Worm (Caenorhabditis elegans) whole organism, L4 larva: ENCODE results near the gene dnc-1.

Source experiments
- F26F4.8 ChIP-seq: fragments of 200-800 bp; sonication (Bioruptor generic); conservative IDR thresholded peaks from 2 replicates; pipeline ENCODE4 v1.3.6; 2022; ENCODE audit warnings: missing genetic modification characterization, missing compliant biosample characterization
- R02D3.7 ChIP-seq: fragments of 150-350 bp; sonication (generic microtip); optimal IDR thresholded peaks from 3 replicates; lab custom pipeline; 2014; ENCODE audit warnings: missing biosample characterization, missing genetic modification characterization
- T26A8.4 ChIP-seq: fragments of 200-800 bp; sonication (Bioruptor generic); IDR thresholded peaks from 2 replicates; pipeline ENCODE4 v1.3.6; 2022; ENCODE audit warnings: missing genetic modification characterization, missing compliant biosample characterization
- Y105C5A.15 ChIP-seq: fragments of 200-800 bp; sonication (Bioruptor generic); IDR thresholded peaks from 2 replicates; pipeline ENCODE4 v1.3.6; 2022; ENCODE audit warnings: missing genetic modification characterization, missing compliant biosample characterization
- ZK546.5 ChIP-seq, 2 experiments: sonication (generic microtip); optimal IDR thresholded peaks; 2 replicates each; lab custom pipeline; 2017; ENCODE audit warnings: missing biosample characterization in 2 of 2, missing genetic modification characterization in 2 of 2
- aly-2 ChIP-seq: sonication (generic microtip); optimal IDR thresholded peaks from 2 replicates; lab custom pipeline; 2018; ENCODE audit warnings: missing biosample characterization, missing genetic modification characterization
- arid-1 ChIP-seq: fragments of 200-800 bp; sonication (Bioruptor generic); conservative IDR thresholded peaks from 2 replicates; pipeline ENCODE4 v1.3.6; 2022; ENCODE audit warnings: missing genetic modification reagents, missing genetic modification characterization, missing compliant biosample characterization
- ceh-20 ChIP-seq: fragments of 200-800 bp; sonication (Bioruptor generic); IDR thresholded peaks from 2 replicates; pipeline ENCODE4 v1.3.6; 2022; ENCODE audit warnings: missing genetic modification reagents, missing genetic modification characterization, missing compliant biosample characterization
- ceh-44 ChIP-seq: fragments of 200-800 bp; sonication (Bioruptor generic); IDR thresholded peaks from 2 replicates; pipeline ENCODE4 v1.3.6; 2022; ENCODE audit warnings: missing genetic modification reagents, missing genetic modification characterization, missing compliant biosample characterization
- ceh-82 ChIP-seq: sonication (generic microtip); optimal IDR thresholded peaks from 2 replicates; lab custom pipeline; 2017; ENCODE audit warnings: missing biosample characterization, missing genetic modification characterization
- cey-2 ChIP-seq: sonication (generic microtip); optimal IDR thresholded peaks from 3 replicates; lab custom pipeline; 2017; ENCODE audit warnings: missing genetic modification characterization, mild to moderate bottlenecking, missing compliant biosample characterization, antibody characterized with exemption, borderline replicate concordance; ENCODE audit not compliant: insufficient read depth
- daf-12 ChIP-seq: fragments of 150-350 bp; optimal IDR thresholded peaks from 2 replicates; lab custom pipeline; 2014; ENCODE audit warnings: missing biosample characterization, missing genetic modification reagents, missing genetic modification characterization
- daf-8 ChIP-seq: fragments of 200-800 bp; sonication (Bioruptor generic); IDR thresholded peaks from 2 replicates; pipeline ENCODE4 v1.3.6; 2022; ENCODE audit warnings: missing genetic modification characterization, missing compliant biosample characterization
- dmd-8 ChIP-seq: fragments of 200-800 bp; sonication (Bioruptor generic); IDR thresholded peaks from 2 replicates; pipeline ENCODE4 v1.3.6; 2022; ENCODE audit warnings: missing genetic modification characterization, missing compliant biosample characterization
- dmd-9 ChIP-seq: fragments of 200-800 bp; sonication (Bioruptor generic); IDR thresholded peaks from 2 replicates; pipeline ENCODE4 v1.3.6; 2022; ENCODE audit warnings: missing genetic modification reagents, missing genetic modification characterization, missing compliant biosample characterization
- dpl-1 ChIP-seq: fragments of 150-350 bp; optimal IDR thresholded peaks from 2 replicates; lab custom pipeline; 2014; ENCODE audit warnings: missing biosample characterization, missing genetic modification reagents, missing genetic modification characterization
- duxl-1 ChIP-seq: sonication (generic microtip); optimal IDR thresholded peaks from 2 replicates; lab custom pipeline; 2016; ENCODE audit warnings: mild to moderate bottlenecking, missing genetic modification characterization, moderate library complexity, missing compliant biosample characterization; ENCODE audit not compliant: poor library complexity
- fkh-10 ChIP-seq: fragments of 150-350 bp; optimal IDR thresholded peaks from 2 replicates; lab custom pipeline; 2014; ENCODE audit warnings: missing biosample characterization, missing genetic modification reagents, missing genetic modification characterization
- fos-1 ChIP-seq: fragments of 150-350 bp; optimal IDR thresholded peaks from 2 replicates; lab custom pipeline; 2014; ENCODE audit warnings: missing biosample characterization, missing genetic modification characterization
- hlh-30 ChIP-seq: sonication (generic microtip); optimal IDR thresholded peaks from 2 replicates; lab custom pipeline; 2017; ENCODE audit warnings: antibody characterized with exemption, mild to moderate bottlenecking, missing genetic modification characterization, missing compliant biosample characterization; ENCODE audit not compliant: insufficient read depth
- hmg-1.1 ChIP-seq: fragments of 200-800 bp; sonication (Bioruptor generic); IDR thresholded peaks from 2 replicates; pipeline ENCODE4 v1.3.6; 2022; ENCODE audit warnings: missing genetic modification reagents, missing genetic modification characterization, missing compliant biosample characterization
- jun-1 ChIP-seq: fragments of 150-350 bp; optimal IDR thresholded peaks from 2 replicates; lab custom pipeline; 2014; ENCODE audit warnings: missing biosample characterization, missing genetic modification reagents, missing genetic modification characterization
- lim-7 ChIP-seq: fragments of 200-800 bp; sonication (Bioruptor generic); IDR thresholded peaks from 2 replicates; pipeline ENCODE4 v1.3.6; 2022; ENCODE audit warnings: missing genetic modification characterization, missing compliant biosample characterization
- lin-1 ChIP-seq: fragments of 200-800 bp; sonication (Bioruptor generic); IDR thresholded peaks from 2 replicates; pipeline ENCODE4 v1.3.6; 2022; ENCODE audit warnings: missing genetic modification reagents, missing genetic modification characterization, missing compliant biosample characterization
- lin-29 ChIP-seq: fragments of 200-800 bp; sonication (Bioruptor generic); IDR thresholded peaks from 2 replicates; pipeline ENCODE4 v1.3.6; 2022; ENCODE audit warnings: missing genetic modification reagents, missing genetic modification characterization, missing compliant biosample characterization
- lin-38 ChIP-seq: fragments of 200-800 bp; sonication (Bioruptor generic); IDR thresholded peaks from 2 replicates; pipeline ENCODE4 v1.3.6; 2022; ENCODE audit warnings: missing genetic modification reagents, missing genetic modification characterization, missing compliant biosample characterization
- madf-9 ChIP-seq: fragments of 200-800 bp; sonication (Bioruptor generic); conservative IDR thresholded peaks from 2 replicates; pipeline ENCODE4 v1.3.6; 2022; ENCODE audit warnings: missing genetic modification reagents, missing genetic modification characterization, missing compliant biosample characterization
- mxl-2 ChIP-seq: fragments of 200-800 bp; sonication (Bioruptor generic); conservative IDR thresholded peaks from 2 replicates; pipeline ENCODE4 v1.3.6; 2022; ENCODE audit warnings: missing genetic modification reagents, missing genetic modification characterization, missing compliant biosample characterization
- nhr-10 ChIP-seq: fragments of 150-350 bp; optimal IDR thresholded peaks from 2 replicates; lab custom pipeline; 2014; ENCODE audit warnings: missing biosample characterization, missing genetic modification characterization
- nhr-102 ChIP-seq: sonication (generic microtip); optimal IDR thresholded peaks from 2 replicates; lab custom pipeline; 2016; ENCODE audit warnings: mild to moderate bottlenecking, missing genetic modification characterization, moderate library complexity, missing compliant biosample characterization
- nhr-11 ChIP-seq: fragments of 150-350 bp; optimal IDR thresholded peaks from 2 replicates; lab custom pipeline; 2014; ENCODE audit warnings: missing biosample characterization, missing genetic modification characterization
- nhr-237 ChIP-seq: sonication (generic microtip); optimal IDR thresholded peaks from 2 replicates; lab custom pipeline; 2017; ENCODE audit warnings: missing biosample characterization, missing genetic modification characterization
- nhr-41 ChIP-seq: fragments of 200-800 bp; sonication (Bioruptor generic); IDR thresholded peaks from 2 replicates; pipeline ENCODE4 v1.3.6; 2022; ENCODE audit warnings: missing genetic modification reagents, missing genetic modification characterization, missing compliant biosample characterization
- pha-4 ChIP-seq, 2 experiments: fragments of 150-350 bp in 1 of 2; fragments of 200-800 bp in 1 of 2; sonication (Bioruptor generic) in 1 of 2; IDR thresholded peaks in 1 of 2; optimal IDR thresholded peaks in 1 of 2; 2 replicates each; pipeline versions ENCODE4 v1.3.6 to Lab custom; 2014 to 2022; ENCODE audit warnings: missing genetic modification characterization in 2 of 2, missing genetic modification reagents in 2 of 2, missing biosample characterization in 1 of 2, missing compliant biosample characterization in 1 of 2
- php-3 ChIP-seq: fragments of 200-800 bp; sonication (Bioruptor generic); IDR thresholded peaks from 2 replicates; pipeline ENCODE4 v1.3.6; 2022; ENCODE audit warnings: missing genetic modification reagents, missing genetic modification characterization, missing compliant biosample characterization
- snpc-1.2 ChIP-seq: fragments of 200-800 bp; sonication (Bioruptor generic); IDR thresholded peaks from 2 replicates; pipeline ENCODE4 v1.3.6; 2022; ENCODE audit warnings: missing genetic modification reagents, missing genetic modification characterization, missing compliant biosample characterization
- spr-1 ChIP-seq: sonication (generic microtip); optimal IDR thresholded peaks from 2 replicates; lab custom pipeline; 2016; ENCODE audit warnings: mild to moderate bottlenecking, missing genetic modification characterization, missing compliant biosample characterization
- spr-3 ChIP-seq: fragments of 200-800 bp; sonication (Bioruptor generic); optimal IDR thresholded peaks from 2 replicates; lab custom pipeline; 2018; ENCODE audit warnings: mild to moderate bottlenecking, missing genetic modification characterization, missing compliant biosample characterization
- tra-1 ChIP-seq: fragments of 200-800 bp; sonication (Bioruptor generic); IDR thresholded peaks from 2 replicates; pipeline ENCODE4 v1.3.6; 2022; ENCODE audit warnings: missing genetic modification reagents, missing genetic modification characterization, missing compliant biosample characterization
- unc-62 ChIP-seq, 3 experiments: fragments of 150-350 bp in 1 of 3; sonication (generic microtip); optimal IDR thresholded peaks in 2 of 3; peaks in 1 of 3; 1 replicate in 1 of 3; 2 replicates in 2 of 3; lab custom pipeline; 2014 to 2017; ENCODE audit warnings: missing biosample characterization in 3 of 3, missing genetic modification characterization in 3 of 3, missing genetic modification reagents in 3 of 3, missing genotype in 1 of 3
- vab-7 ChIP-seq: fragments of 200-800 bp; sonication (Bioruptor generic); IDR thresholded peaks from 2 replicates; pipeline ENCODE4 v1.3.6; 2022; ENCODE audit warnings: missing genetic modification reagents, missing genetic modification characterization, missing compliant biosample characterization
- zfp-2 ChIP-seq: sonication (generic microtip); optimal IDR thresholded peaks from 2 replicates; lab custom pipeline; 2016; ENCODE audit warnings: mild to moderate bottlenecking, missing genetic modification characterization, missing compliant biosample characterization

dnc-1 gene

DNA sequence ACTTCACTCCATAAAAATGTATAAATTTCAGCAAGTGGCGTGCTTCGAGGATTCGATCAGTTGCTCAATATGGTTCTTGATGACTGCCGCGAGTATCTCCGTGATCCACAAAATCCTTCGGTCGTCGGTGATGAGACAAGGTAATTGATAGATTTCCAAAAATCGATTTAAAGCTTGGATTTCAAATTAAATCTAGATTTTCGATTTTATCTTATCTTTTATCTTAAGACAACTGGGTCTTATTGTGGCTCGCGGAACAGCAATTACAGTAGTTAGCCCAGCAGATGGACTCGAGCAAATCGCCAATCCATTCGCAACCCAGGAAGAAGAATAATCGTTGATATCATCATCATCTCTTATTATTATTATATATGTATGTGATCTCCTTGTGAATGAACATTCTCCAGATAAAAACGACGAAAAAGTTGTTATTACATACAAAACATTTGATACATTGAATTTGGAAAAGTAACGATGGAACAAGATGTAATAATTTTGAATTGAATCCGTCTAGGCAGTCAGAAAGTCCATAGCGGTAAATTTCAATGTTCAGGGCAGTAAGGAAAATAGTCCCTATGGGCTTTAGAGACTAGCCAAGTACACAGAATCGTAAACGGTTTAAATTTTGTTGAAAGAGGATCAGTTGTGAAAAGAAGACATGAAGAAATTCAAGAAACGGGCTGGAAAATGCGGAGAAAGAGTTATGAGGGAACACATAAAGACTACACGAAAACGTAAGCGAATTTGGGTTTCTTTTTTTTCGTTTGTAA lies 959 bp upstream of the dnc-1 start (continued):
- TF ChIP-seq dmd-8 (no peak), dpl-1 (GFP tag; lab: Kevin White, UChicago) (no peak), tra-1 (GFP tag; lab: Robert Waterston, UW) (peak; percentile 62), spr-3 (GFP tag; lab: Kevin White, UChicago) (peak; percentile 61), lin-1 (GFP tag; lab: Robert Waterston, UW) (peak; percentile 7; the same call in 1 of the 2 replicates), aly-2 (tag; lab: Kevin White, UChicago) (no peak), cey-2 (tag; lab: Kevin White, UChicago) (no peak), pha-4 (GFP tag; IDR thresholded peaks at IDR 0.05; lab: Robert Waterston, UW) (peak; percentile 66; the same call in 1 of the 2 replicates), pha-4 (tag; optimal IDR thresholded peaks at IDR 0.05; lab: Kevin White, UChicago) (no peak), Y105C5A.15 (GFP tag; lab: Robert Waterston, UW) (no peak), daf-8 (no peak), F26F4.8 (GFP tag; lab: Robert Waterston, UW) (no peak), nhr-237 (tag; lab: Kevin White, UChicago) (no peak), fkh-10 (GFP tag; lab: Kevin White, UChicago) (no peak), duxl-1 (peak; percentile 2), lin-29 (GFP tag; lab: Robert Waterston, UW) (no peak), daf-12 (tag; lab: Kevin White, UChicago) (no peak), snpc-1.2 (GFP tag; lab: Robert Waterston, UW) (no peak), vab-7 (GFP tag; lab: Robert Waterston, UW) (peak; percentile 18; the same call in 1 of the 2 replicates), nhr-10 (tag; lab: Kevin White, UChicago) (no peak), T26A8.4 (GFP tag; lab: Robert Waterston, UW) (peak; percentile 75), R02D3.7 (tag; lab: Kevin White, UChicago) (no peak)

DNA sequence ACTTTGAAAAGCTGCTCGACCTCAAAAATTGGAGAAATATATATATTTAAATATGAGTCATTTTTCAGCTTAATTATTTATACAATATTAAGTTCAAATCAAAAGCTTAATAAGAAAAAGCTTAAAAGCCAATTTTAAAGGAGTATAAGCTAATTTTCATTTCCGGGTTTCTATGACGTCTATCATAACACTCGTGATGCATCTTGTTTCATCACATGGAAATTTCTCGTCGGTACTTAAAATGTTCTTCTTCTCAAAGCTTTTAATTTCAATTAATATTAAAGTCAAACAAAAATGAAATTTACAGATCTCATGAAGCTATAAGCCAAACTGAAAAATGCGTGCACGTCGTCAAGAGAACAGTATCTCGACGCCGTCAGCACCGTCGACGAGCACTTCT lies 13.2 kb downstream of the dnc-1 start, which contains the start of gene rbr-2:
rbr-2 (plus strand) TSS at position 301 of the 400 bp plus-strand sequence.
- TF ChIP-seq spr-3 (GFP tag; lab: Kevin White, UChicago) (no peak), nhr-41 (GFP tag; lab: Robert Waterston, UW) (no peak), hlh-30 (tag; lab: Kevin White, UChicago) (peak; percentile 7)

DNA sequence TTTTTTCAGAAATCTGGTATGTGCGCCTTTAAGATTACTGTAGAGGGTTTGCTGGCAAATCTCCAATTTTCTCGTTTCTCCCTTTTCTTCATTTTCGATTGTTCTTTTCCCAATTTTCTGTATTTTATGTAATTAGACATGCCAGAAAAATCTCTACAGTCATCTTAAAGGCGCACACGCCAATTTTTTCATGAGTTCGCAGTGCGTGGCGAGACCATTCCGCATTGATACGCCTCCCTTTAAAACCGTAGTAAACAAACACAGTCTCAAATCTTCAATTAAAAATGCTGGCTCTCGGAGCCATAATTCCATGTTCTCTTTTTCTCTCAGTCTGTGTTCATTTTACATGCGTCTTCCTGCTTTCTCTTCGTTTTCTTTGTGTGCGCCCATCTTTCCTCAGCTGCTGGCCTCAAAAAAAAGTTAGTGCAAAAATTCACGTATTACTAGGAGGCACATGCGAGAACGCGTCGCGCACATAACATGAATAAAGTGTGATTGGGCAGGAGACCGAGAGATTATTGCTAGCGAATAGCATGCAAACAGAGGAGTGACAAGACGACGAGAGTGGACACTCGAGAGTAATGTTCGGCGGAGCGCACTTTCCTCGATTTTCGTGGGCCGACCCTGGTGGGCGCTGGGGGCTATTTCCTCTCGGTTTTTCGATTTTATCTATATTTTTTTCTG lies 14.0 kb downstream of the dnc-1 start:
- peak; percentile 87 for TF ChIP-seq lin-38 (GFP tag; lab: Robert Waterston, UW)
- peak; percentile 77 for TF ChIP-seq nhr-11 (tag; lab: Kevin White, UChicago)
- TF ChIP-seq ceh-82 (tag; lab: Kevin White, UChicago) = no peak
- TF ChIP-seq jun-1 (tag; lab: Kevin White, UChicago) = no peak
- TF ChIP-seq spr-1 (tag; lab: Kevin White, UChicago) = no peak
- 0 out of 2 replicates have a peak, but pooled peaks have one; percentile 4 for TF ChIP-seq ceh-44
- TF ChIP-seq fos-1 = no peak
- TF ChIP-seq zfp-2 (tag; lab: Kevin White, UChicago) = no peak
- no peak for TF ChIP-seq F26F4.8 (GFP tag; lab: Robert Waterston, UW)
- no peak for TF ChIP-seq lim-7 (GFP tag; lab: Robert Waterston, UW)
- TF ChIP-seq lin-1 (GFP tag; lab: Robert Waterston, UW) = peak; percentile 48; the same call in 1 of the 2 replicates
- no peak for TF ChIP-seq dmd-9 (GFP tag; lab: Robert Waterston, UW)
- TF ChIP-seq mxl-2 = no peak
- TF ChIP-seq hmg-1.1 (GFP tag; lab: Robert Waterston, UW) = peak; percentile 86
- TF ChIP-seq aly-2 (tag; lab: Kevin White, UChicago) = no peak
- TF ChIP-seq hlh-30 (tag; lab: Kevin White, UChicago) = peak; percentile 96
- TF ChIP-seq ceh-20 (GFP tag; lab: Robert Waterston, UW) = peak; percentile 53; the same call in 1 of the 2 replicates
- 0 out of 2 replicates have a peak, but pooled peaks have one; percentile 36 for TF ChIP-seq arid-1
- TF ChIP-seq unc-62 (GFP tag; optimal IDR thresholded peaks at IDR 0.05 in 1 of 2; lab: Kevin White, UChicago) = peak in 1 of 2 experiments; percentile 96
- TF ChIP-seq unc-62 (tag; optimal IDR thresholded peaks at IDR 0.05; lab: Kevin White, UChicago) = no peak
- no peak for TF ChIP-seq php-3 (GFP tag; lab: Robert Waterston, UW)
- TF ChIP-seq ZK546.5 (tag; optimal IDR thresholded peaks at IDR 0.05; lab: Kevin White, UChicago) = no peak
- no peak for TF ChIP-seq madf-9 (GFP tag; lab: Robert Waterston, UW)
- TF ChIP-seq nhr-102 (tag; lab: Kevin White, UChicago) = no peak
